Worm (Caenorhabditis elegans) whole organism, young adult: ENCODE data around the gene F14D7.2.
A peak's percentile ranks its signal among the peaks of the same experiment; 100 is the strongest.
"Not testable (repeated sequence)": the region's sequence is repeated elsewhere in the genome, so short reads cannot be mapped to it uniquely, and the experiment has no call there.

Experiments used
- B0019.2 ChIP-seq: fragments of 200-800 bp; sonication (Bioruptor generic); conservative IDR thresholded peaks from 2 replicates; pipeline ENCODE4 v1.3.6; 2022; ENCODE audit warnings: missing genetic modification reagents, missing genetic modification characterization, missing compliant biosample characterization
- C06A6.2 ChIP-seq: fragments of 200-800 bp; sonication (Bioruptor generic); conservative IDR thresholded peaks from 2 replicates; pipeline ENCODE4 v1.3.6; 2022; ENCODE audit warnings: missing genetic modification characterization, missing compliant biosample characterization
- D2030.7 ChIP-seq: fragments of 200-800 bp; sonication (Bioruptor generic); IDR thresholded peaks from 2 replicates; pipeline ENCODE4 v1.3.6; 2022; ENCODE audit warnings: missing genetic modification reagents, missing genetic modification characterization, missing compliant biosample characterization
- F33H1.4 ChIP-seq: fragments of 200-800 bp; sonication (Bioruptor generic); IDR thresholded peaks from 2 replicates; pipeline ENCODE4 v1.3.6; 2022; ENCODE audit warnings: missing genetic modification reagents, missing genetic modification characterization, missing compliant biosample characterization
- Y79H2A.3 ChIP-seq: fragments of 200-800 bp; sonication (Bioruptor generic); conservative IDR thresholded peaks from 2 replicates; pipeline ENCODE4 v1.3.6; 2022; ENCODE audit warnings: missing genetic modification reagents, missing genetic modification characterization, missing compliant biosample characterization
- aptf-2 ChIP-seq: fragments of 200-800 bp; sonication (Bioruptor generic); conservative IDR thresholded peaks from 2 replicates; pipeline ENCODE4 v1.3.6; 2022; ENCODE audit warnings: missing genetic modification reagents, missing genetic modification characterization, missing compliant biosample characterization
- attf-6 ChIP-seq: fragments of 200-800 bp; sonication (Bioruptor generic); IDR thresholded peaks from 2 replicates; pipeline ENCODE4 v1.3.6; 2022; ENCODE audit warnings: missing genetic modification reagents, missing genetic modification characterization, missing compliant biosample characterization
- ceh-27 ChIP-seq: fragments of 200-800 bp; sonication (Bioruptor generic); optimal IDR thresholded peaks from 2 replicates; lab custom pipeline; 2018; ENCODE audit warnings: mild to moderate bottlenecking, missing genetic modification characterization, moderate library complexity, missing compliant biosample characterization
- ceh-58 ChIP-seq: fragments of 200-800 bp; sonication (Bioruptor generic); IDR thresholded peaks from 2 replicates; pipeline ENCODE4 v1.3.6; 2022; ENCODE audit warnings: missing genetic modification characterization, missing compliant biosample characterization
- ceh-91 ChIP-seq: fragments of 200-800 bp; sonication (Bioruptor generic); IDR thresholded peaks from 2 replicates; pipeline ENCODE4 v1.3.6; 2022; ENCODE audit warnings: missing genetic modification reagents, missing genetic modification characterization, missing compliant biosample characterization
- dpl-1 ChIP-seq: fragments of 150-350 bp; optimal IDR thresholded peaks from 2 replicates; lab custom pipeline; 2014; ENCODE audit warnings: missing biosample characterization, missing genetic modification reagents, missing genetic modification characterization
- fkh-3 ChIP-seq: sonication (generic microtip); optimal IDR thresholded peaks from 2 replicates; lab custom pipeline; 2016; ENCODE audit warnings: mild to moderate bottlenecking, missing genetic modification characterization, missing compliant biosample characterization
- him-1 ChIP-seq: sonication (generic microtip); optimal IDR thresholded peaks from 2 replicates; lab custom pipeline; 2016; ENCODE audit warnings: missing genotype, missing genetic modification reagents, missing genetic modification characterization, missing compliant biosample characterization
- hsf-1 ChIP-seq: fragments of 200-800 bp; sonication (Bioruptor generic); IDR thresholded peaks from 2 replicates; pipeline ENCODE4 v1.3.6; 2022; ENCODE audit warnings: missing genetic modification reagents, missing genetic modification characterization, missing compliant biosample characterization
- let-526 ChIP-seq: fragments of 200-800 bp; sonication (Bioruptor generic); IDR thresholded peaks from 2 replicates; pipeline ENCODE4 v1.3.6; 2022; ENCODE audit warnings: missing genetic modification reagents, missing genetic modification characterization, missing compliant biosample characterization
- lin-26 ChIP-seq: fragments of 200-800 bp; sonication (Bioruptor generic); IDR thresholded peaks from 2 replicates; pipeline ENCODE4 v1.3.6; 2022; ENCODE audit warnings: missing genetic modification reagents, missing genetic modification characterization, missing compliant biosample characterization
- lin-35 ChIP-seq, 3 experiments: fragments of 150-350 bp in 2 of 3; sonication (generic microtip) in 1 of 3; optimal IDR thresholded peaks; 2 replicates each; lab custom pipeline; 2014 to 2018; ENCODE audit warnings: missing biosample characterization in 3 of 3, missing genetic modification characterization in 3 of 3, missing genetic modification reagents in 3 of 3
- lsl-1 ChIP-seq: fragments of 200-800 bp; sonication (Bioruptor generic); optimal IDR thresholded peaks from 2 replicates; lab custom pipeline; 2018; ENCODE audit warnings: mild to moderate bottlenecking, missing genetic modification characterization, moderate library complexity, missing compliant biosample characterization
- madf-3 ChIP-seq: fragments of 200-800 bp; sonication (Bioruptor generic); IDR thresholded peaks from 2 replicates; pipeline ENCODE4 v1.3.6; 2022; ENCODE audit warnings: missing genetic modification reagents, missing genetic modification characterization, missing compliant biosample characterization
- madf-6 ChIP-seq: fragments of 200-800 bp; sonication (Bioruptor generic); IDR thresholded peaks from 2 replicates; pipeline ENCODE4 v1.3.6; 2022; ENCODE audit warnings: missing genetic modification reagents, missing genetic modification characterization, missing compliant biosample characterization
- mcd-1 ChIP-seq: fragments of 200-800 bp; sonication (Bioruptor generic); IDR thresholded peaks from 2 replicates; pipeline ENCODE4 v1.3.6; 2022; ENCODE audit warnings: missing genetic modification reagents, missing genetic modification characterization, missing compliant biosample characterization
- mel-28 ChIP-seq: sonication (generic microtip); optimal IDR thresholded peaks from 2 replicates; lab custom pipeline; 2016; ENCODE audit warnings: borderline replicate concordance, mild to moderate bottlenecking, missing genetic modification characterization, missing compliant biosample characterization
- nfya-1 ChIP-seq: sonication (generic microtip); optimal IDR thresholded peaks from 2 replicates; lab custom pipeline; 2017; ENCODE audit warnings: antibody characterized with exemption, missing compliant biosample characterization, missing genetic modification characterization, borderline replicate concordance; ENCODE audit not compliant: insufficient read depth
- nfyb-1 ChIP-seq: fragments of 200-800 bp; sonication (Bioruptor generic); IDR thresholded peaks from 2 replicates; pipeline ENCODE4 v1.3.6; 2022; ENCODE audit warnings: missing genetic modification reagents, missing genetic modification characterization, missing compliant biosample characterization
- nhr-179 ChIP-seq: sonication (generic microtip); optimal IDR thresholded peaks from 2 replicates; lab custom pipeline; 2016; ENCODE audit warnings: mild to moderate bottlenecking, missing genetic modification characterization, missing compliant biosample characterization
- pbrm-1 ChIP-seq: fragments of 200-800 bp; sonication (Bioruptor generic); IDR thresholded peaks from 2 replicates; pipeline ENCODE4 v1.3.6; 2022; ENCODE audit warnings: missing genetic modification reagents, missing genetic modification characterization, missing compliant biosample characterization
- snpc-1.1 ChIP-seq: sonication (generic microtip); optimal IDR thresholded peaks from 2 replicates; lab custom pipeline; 2017; ENCODE audit warnings: missing genetic modification characterization, mild to moderate bottlenecking, missing compliant biosample characterization, antibody characterized with exemption, moderate library complexity, missing genotype, missing genetic modification reagents; ENCODE audit not compliant: insufficient read depth
- snpc-1.3 ChIP-seq: sonication (generic microtip); optimal IDR thresholded peaks from 2 replicates; lab custom pipeline; 2017; ENCODE audit warnings: missing genetic modification characterization, mild to moderate bottlenecking, missing compliant biosample characterization, antibody characterized with exemption, moderate library complexity, missing genotype, missing genetic modification reagents; ENCODE audit not compliant: insufficient read depth
- snpc-3.4 ChIP-seq: sonication (generic microtip); optimal IDR thresholded peaks from 2 replicates; lab custom pipeline; 2017; ENCODE audit warnings: missing genetic modification characterization, mild to moderate bottlenecking, missing compliant biosample characterization, antibody characterized with exemption, moderate library complexity, missing genotype, missing genetic modification reagents
- snpc-4 ChIP-seq, 5 experiments: fragments of 150-350 bp in 1 of 5; sonication (generic microtip) in 4 of 5; optimal IDR thresholded peaks; 2 replicates each; lab custom pipeline; 2014 to 2018; ENCODE audit warnings: missing genetic modification characterization in 5 of 5, missing biosample characterization in 3 of 5, antibody characterized with exemption in 2 of 5, mild to moderate bottlenecking in 2 of 5, missing compliant biosample characterization in 2 of 5, missing genotype in 2 of 5, moderate library complexity in 2 of 5, missing genetic modification reagents in 1 of 5
- tbp1 ChIP-seq: fragments of 200-800 bp; sonication (Bioruptor generic); optimal IDR thresholded peaks from 2 replicates; lab custom pipeline; 2018; ENCODE audit warnings: mild to moderate bottlenecking, missing genetic modification characterization, missing compliant biosample characterization
- ztf-25 ChIP-seq: fragments of 200-800 bp; sonication (Bioruptor generic); IDR thresholded peaks from 2 replicates; pipeline ENCODE4 v1.3.6; 2022; ENCODE audit warnings: missing genetic modification reagents, missing genetic modification characterization, missing compliant biosample characterization

Gene F14D7.2

DNA sequence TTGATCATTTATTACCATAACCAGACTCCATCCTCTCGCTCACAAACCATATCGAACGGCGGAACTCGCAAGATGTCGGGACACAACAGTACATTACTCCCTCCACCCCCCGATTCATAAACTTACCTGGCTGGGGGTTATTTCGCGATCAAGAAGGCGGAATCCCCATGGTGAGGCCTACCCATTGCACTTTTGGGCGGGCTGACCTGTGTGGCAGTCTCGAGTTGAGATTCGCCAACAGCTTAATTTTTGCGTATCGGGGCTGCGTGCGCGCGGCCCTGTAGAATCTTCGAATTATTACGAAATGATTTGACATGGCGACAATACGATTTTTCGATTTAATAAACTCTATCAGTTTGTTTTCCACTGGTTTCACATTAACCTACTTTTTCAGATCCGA is 16.1 kb downstream of the F14D7.2 start:
- TF ChIP-seq snpc-4 (GFP tag; optimal IDR thresholded peaks at IDR 0.05; lab: Kevin White, UChicago) (peak; percentile 78), snpc-4 (tag; optimal IDR thresholded peaks at IDR 0.05; lab: Kevin White, UChicago) (peak; percentile 68 to 93 (median 85)), madf-6 (GFP tag; lab: Robert Waterston, UW) (peak; percentile 55), hsf-1 (GFP tag; lab: Robert Waterston, UW) (0 out of 2 replicates have a peak, but pooled peaks have one; percentile 23), snpc-1.1 (tag; lab: Kevin White, UChicago) (peak; percentile 90), tbp1 (peak; percentile 51), lin-26 (peak; percentile 53; the same call in 1 of the 2 replicates), D2030.7 (GFP tag; lab: Robert Waterston, UW) (peak; percentile 48), F33H1.4 (GFP tag; lab: Robert Waterston, UW) (peak; percentile 25; the same call in 1 of the 2 replicates), him-1 (tag; lab: Kevin White, UChicago) (peak; percentile 87), attf-6 (peak; percentile 87; the same call in 1 of the 2 replicates), snpc-1.3 (tag; lab: Kevin White, UChicago) (peak; percentile 43), lsl-1 (peak; percentile 19), mcd-1 (GFP tag; lab: Robert Waterston, UW) (peak; percentile 52), B0019.2 (GFP tag; lab: Robert Waterston, UW) (0 out of 2 replicates have a peak, but pooled peaks have one; percentile 19)

DNA sequence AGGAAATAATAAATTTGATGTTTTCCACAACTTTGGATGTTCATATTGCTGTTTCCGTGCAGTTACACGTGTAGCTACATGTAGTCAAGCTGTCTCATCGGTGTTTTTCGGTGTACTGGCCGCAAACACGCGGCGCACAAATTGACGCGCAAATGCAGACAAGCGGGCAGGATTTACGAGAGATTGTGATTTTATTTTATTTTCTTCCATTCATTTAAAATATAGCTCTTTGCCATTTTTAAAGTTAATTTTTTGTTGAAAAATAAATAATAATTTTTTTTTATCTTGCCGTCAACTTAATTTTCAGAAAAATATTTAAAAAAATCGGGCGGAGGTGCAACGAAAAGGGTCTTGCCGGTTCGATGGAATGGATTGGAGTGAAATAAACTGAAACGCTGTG is 19.2 kb downstream of the F14D7.2 start, which contains the start of gene F40G12.7:
Gene F40G12.7 (plus strand): TSS at position 301 of the 400 bp plus-strand sequence.
- not testable (repeated sequence) for TF ChIP-seq ceh-91 (GFP tag; lab: Robert Waterston, UW); nhr-179 (tag; lab: Kevin White, UChicago); pbrm-1 (GFP tag; lab: Robert Waterston, UW)

DNA sequence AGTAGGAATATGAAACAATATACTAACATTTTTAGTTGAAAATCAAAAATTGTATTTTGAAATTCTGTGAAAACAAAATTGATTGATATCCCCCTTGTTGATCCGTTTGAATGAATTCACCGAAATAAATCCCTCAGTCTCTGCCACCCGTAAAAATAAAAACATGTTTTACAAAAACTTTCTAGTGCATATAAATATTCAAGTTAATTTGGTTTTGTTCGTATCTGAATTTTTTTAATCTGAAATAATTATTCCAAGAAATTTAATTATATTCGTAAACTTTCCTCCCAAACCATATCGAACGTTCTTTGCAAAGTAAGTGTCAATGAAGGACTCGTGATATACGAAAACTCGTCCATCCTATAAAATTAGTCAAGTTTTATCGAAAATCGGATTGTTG is 20.5 kb downstream of the F14D7.2 start, which contains the start of gene F40G12.6:
Gene F40G12.6 (minus strand): TSS at position 101 of the 400 bp plus-strand sequence.
- TF ChIP-seq lin-26 (no peak), fkh-3 (tag; lab: Kevin White, UChicago) (no peak), F33H1.4 (GFP tag; lab: Robert Waterston, UW) (no peak), nfya-1 (tag; lab: Kevin White, UChicago) (no peak), madf-6 (GFP tag; lab: Robert Waterston, UW) (no peak), let-526 (GFP tag; lab: Robert Waterston, UW) (no peak), snpc-3.4 (tag; lab: Kevin White, UChicago) (no peak), ztf-25 (GFP tag; lab: Robert Waterston, UW) (no peak), madf-3 (GFP tag; lab: Robert Waterston, UW) (no peak), C06A6.2 (no peak), lsl-1 (no peak), nfyb-1 (GFP tag; lab: Robert Waterston, UW) (no peak), aptf-2 (GFP tag; lab: Robert Waterston, UW) (no peak), dpl-1 (GFP tag; lab: Kevin White, UChicago) (no peak)

DNA sequence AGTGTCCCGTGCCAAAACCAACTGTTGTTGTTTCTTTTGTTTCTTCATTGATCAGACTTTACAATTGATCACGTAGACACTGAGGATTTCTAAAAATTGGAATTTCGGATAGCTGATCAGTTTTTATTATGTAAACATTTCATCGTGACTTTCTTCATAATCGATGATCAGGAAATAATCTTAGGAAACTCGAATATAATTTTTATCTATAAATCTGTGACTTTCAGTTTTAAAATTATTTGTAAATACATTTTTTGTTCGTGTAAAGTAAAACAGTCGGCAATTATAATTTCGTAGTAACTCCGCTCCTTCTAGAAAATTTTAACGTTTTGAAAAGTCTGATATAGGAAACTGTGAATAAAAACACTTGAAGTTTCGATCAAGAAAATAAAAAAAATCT is 22.8 kb downstream of the F14D7.2 start, which contains the start of gene F40G12.5:
Gene F40G12.5 (minus strand): TSS at position 101 of the 400 bp plus-strand sequence.
- TF ChIP-seq him-1 (tag; lab: Kevin White, UChicago) (no peak), tbp1 (no peak), Y79H2A.3 (GFP tag; lab: Robert Waterston, UW) (no peak), nfya-1 (tag; lab: Kevin White, UChicago) (no peak), lin-35 (GFP tag; optimal IDR thresholded peaks at IDR 0.05; lab: Kevin White, UChicago) (no peak), mel-28 (no peak), ceh-27 (no peak), ceh-58 (GFP tag; lab: Robert Waterston, UW) (no peak)
